Worm (Caenorhabditis elegans): ENCODE results near the gene K07C5.13.

DNA sequence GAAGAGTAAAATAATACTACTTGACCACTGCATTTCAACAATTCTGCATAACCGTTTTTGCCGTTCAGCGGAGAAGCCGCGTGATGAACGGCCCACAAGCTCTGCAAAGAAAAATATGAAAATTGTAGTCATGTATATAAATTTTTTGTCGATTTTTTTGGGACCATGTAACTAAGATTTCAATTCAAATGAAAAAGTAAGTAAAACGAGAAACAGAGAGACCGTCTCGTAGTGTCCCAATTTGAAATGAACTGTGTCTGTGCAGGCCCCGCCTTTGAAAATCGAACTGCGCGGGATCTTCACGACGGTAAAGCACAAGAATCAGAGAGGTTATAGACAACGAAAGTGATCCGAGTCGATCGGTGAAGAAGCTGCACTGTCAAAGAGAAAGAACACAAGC lies 9.8 kb upstream of the K07C5.13 start, which contains the start of gene crm-1:
- TF ChIP-seq elt-3 (tag; optimal IDR thresholded peaks at IDR 0.05) (no peak), nhr-77 (tag; optimal IDR thresholded peaks at IDR 0.05) (no peak), nhr-6 (tag; optimal IDR thresholded peaks at IDR 0.05) (no peak), Y55F3AM.14 (GFP tag; optimal IDR thresholded peaks at IDR 0.05) (no peak), lsy-2 (tag; optimal IDR thresholded peaks at IDR 0.05) (no peak), ZK546.5 (tag; optimal IDR thresholded peaks at IDR 0.05) (no peak), aly-2 (tag; optimal IDR thresholded peaks at IDR 0.05) (no peak), unc-39 (tag; optimal IDR thresholded peaks at IDR 0.05) (no peak), nhr-11 (tag; optimal IDR thresholded peaks at IDR 0.05) (no peak), nhr-12 (tag; optimal IDR thresholded peaks at IDR 0.05) (no peak), ztf-11 (tag; optimal IDR thresholded peaks at IDR 0.05) (no peak)
